Fruit fly (Drosophila melanogaster) Kc167 (cell line): ENCODE measurements around the gene CG10481.

Experiments
- Myc ChIP-seq: fragments of >200 bp; optimal IDR thresholded peaks from 2 replicates; lab custom pipeline; 2017; ENCODE audit warnings: missing external identifiers
- Sin3A ChIP-seq: fragments of >200 bp; optimal IDR thresholded peaks from 2 replicates; lab custom pipeline; 2018; ENCODE audit warnings: missing external identifiers
- h ChIP-seq: fragments of >200 bp; optimal IDR thresholded peaks from 3 replicates; lab custom pipeline; 2018; ENCODE audit warnings: missing external identifiers
- ttk ChIP-seq: sonication (Bioruptor generic); optimal IDR thresholded peaks from 2 replicates; lab custom pipeline; 2017; ENCODE audit warnings: missing external identifiers

DNA sequence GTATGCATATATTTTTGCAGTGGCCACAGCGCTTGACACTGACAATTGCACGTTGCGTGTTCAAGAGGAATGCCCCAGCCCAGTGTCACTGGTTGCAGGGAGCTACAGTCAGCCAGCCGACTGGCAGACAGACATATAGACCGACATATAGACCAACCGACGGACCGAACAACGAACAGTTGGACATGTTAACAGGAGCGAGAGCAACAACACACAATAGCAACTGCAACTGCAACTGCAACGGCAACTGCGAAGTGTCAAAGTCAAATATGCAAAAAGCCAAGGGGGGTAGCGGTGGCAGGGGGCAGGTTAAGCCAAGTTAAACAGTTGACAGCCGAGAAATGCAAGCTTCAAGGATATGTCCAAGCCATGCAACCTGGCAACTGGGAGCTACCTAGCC lies 17.3 kb downstream of the CG10481 start:
- TF ChIP-seq Sin3A (lab: Kevin White, UChicago) (no peak), Myc (lab: Kevin White, UChicago) (no peak), ttk (lab: Kevin White, UChicago) (no peak), h (lab: Kevin White, UChicago) (no peak)
